Worm (Caenorhabditis elegans): ENCODE data around the gene madf-3.

Gene madf-3

DNA sequence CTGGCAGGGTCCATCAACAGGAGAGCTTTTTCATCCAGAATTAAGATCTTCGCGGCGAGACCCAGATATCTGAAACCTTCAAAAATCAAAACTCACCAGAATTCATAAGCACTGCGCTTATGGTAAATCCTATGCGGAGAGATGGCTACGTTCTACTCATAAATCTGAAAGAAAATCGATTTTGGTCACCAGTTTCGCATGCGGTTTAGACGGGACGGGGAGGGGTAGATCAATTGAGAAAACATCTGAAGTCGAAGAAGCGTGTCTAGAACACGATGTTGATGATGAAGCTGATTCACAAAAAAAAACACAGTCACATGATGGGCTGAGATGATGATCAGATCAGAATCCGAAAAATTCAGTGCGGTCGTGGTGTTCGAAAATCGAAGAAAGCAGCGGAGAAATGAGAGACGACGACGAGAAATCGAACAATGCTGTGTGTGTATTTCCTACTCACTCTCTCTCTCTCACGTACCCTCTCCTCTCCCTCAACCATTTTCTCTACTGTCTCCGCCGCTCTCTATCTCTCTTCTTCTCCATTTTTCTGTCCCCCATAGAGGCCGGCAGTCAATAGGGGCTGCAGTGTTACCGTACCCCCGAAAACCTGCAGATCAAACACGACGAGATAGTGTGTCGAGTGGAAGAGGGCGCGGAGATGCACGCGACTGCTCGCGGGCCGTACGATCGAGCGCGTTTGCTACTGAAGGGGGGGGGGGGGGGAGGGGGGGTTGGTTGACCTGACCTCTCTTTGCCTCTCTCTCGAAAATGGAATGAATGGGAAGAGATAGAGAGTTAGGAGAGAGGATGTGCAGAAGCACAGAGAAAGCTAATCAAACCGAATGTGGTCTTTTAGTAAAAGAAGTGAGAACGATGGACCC is 42.0 kb downstream of the madf-3 start, which contains the start of gene ntl-2:
TSS of gene ntl-2 (minus strand) at position 171 of the 878 bp plus-strand sequence.
- peak; percentile 70 for TF ChIP-seq ceh-82 (tag; optimal IDR thresholded peaks at IDR 0.05)
- no peak for TF ChIP-seq unc-39 (tag; optimal IDR thresholded peaks at IDR 0.05)
- peak; percentile 77 for TF ChIP-seq fos-1 (tag; optimal IDR thresholded peaks at IDR 0.05)
- TF ChIP-seq lin-11 (tag; optimal IDR thresholded peaks at IDR 0.05) = peak; percentile 85
- TF ChIP-seq dmd-4 (tag; optimal IDR thresholded peaks at IDR 0.05) = no peak
- TF ChIP-seq peb-1 (tag; optimal IDR thresholded peaks at IDR 0.05) = no peak
- TF ChIP-seq nhr-237 (tag; optimal IDR thresholded peaks at IDR 0.05) = peak; percentile 18
- TF ChIP-seq sem-4 (tag; optimal IDR thresholded peaks at IDR 0.05) = peak; percentile 91
- TF ChIP-seq alr-1 (tag; optimal IDR thresholded peaks at IDR 0.05) = no peak
- TF ChIP-seq elt-3 (tag; optimal IDR thresholded peaks at IDR 0.05) = no peak
- peak; percentile 66 for TF ChIP-seq blmp-1 (tag; optimal IDR thresholded peaks at IDR 0.05; ENCODE audit: insufficient read depth)
- peak; percentile 67 for TF ChIP-seq snpc-4 (tag; optimal IDR thresholded peaks at IDR 0.05)
- peak; percentile 52 to 96 for TF ChIP-seq mdl-1 (tag; optimal IDR thresholded peaks at IDR 0.05)
- TF ChIP-seq lin-39 (tag; optimal IDR thresholded peaks at IDR 0.05) = no peak
- peak; percentile 95 for TF ChIP-seq lin-13 (GFP tag; optimal IDR thresholded peaks at IDR 0.05)
- no peak for TF ChIP-seq mbf-1 (tag; optimal IDR thresholded peaks at IDR 0.05)
- TF ChIP-seq nhr-77 (tag; optimal IDR thresholded peaks at IDR 0.05) = no peak
- TF ChIP-seq mab-5 (tag; optimal IDR thresholded peaks at IDR 0.05) = peak; percentile 89
- peak; percentile 98 to 99 for TF ChIP-seq lsy-2 (tag; optimal IDR thresholded peaks at IDR 0.05)
- peak; percentile 94 for TF ChIP-seq unc-55 (GFP tag; optimal IDR thresholded peaks at IDR 0.05)
- peak; percentile 88 for TF ChIP-seq nhr-21 (tag; optimal IDR thresholded peaks at IDR 0.05)
- TF ChIP-seq nhr-25 (tag; optimal IDR thresholded peaks at IDR 0.05) = peak; percentile 96
- TF ChIP-seq R02D3.7 (tag; optimal IDR thresholded peaks at IDR 0.05) = peak; percentile 12
- peak; percentile 89 for TF ChIP-seq gmeb-1 (tag; optimal IDR thresholded peaks at IDR 0.05)
- TF ChIP-seq nhr-6 (tag; optimal IDR thresholded peaks at IDR 0.05) = peak; percentile 85
- TF ChIP-seq skn-1 (tag; optimal IDR thresholded peaks at IDR 0.05) = peak; percentile 55
- TF ChIP-seq ztf-1 (GFP tag; conservative IDR thresholded peaks at IDR 0.05) = no peak
- TF ChIP-seq C34F6.9 (tag; optimal IDR thresholded peaks at IDR 0.05) = peak; percentile 96
- TF ChIP-seq ceh-16 (tag; optimal IDR thresholded peaks at IDR 0.05) = peak; percentile 72
- TF ChIP-seq elt-1 (tag; optimal IDR thresholded peaks at IDR 0.05) = no peak
- TF ChIP-seq unc-62 (GFP tag; optimal IDR thresholded peaks at IDR 0.05) = no peak
- TF ChIP-seq nhr-11 (tag; optimal IDR thresholded peaks at IDR 0.05) = no peak
- TF ChIP-seq nhr-23 (tag; optimal IDR thresholded peaks at IDR 0.05) = peak; percentile 59
- TF ChIP-seq nhr-129 (tag; optimal IDR thresholded peaks at IDR 0.05) = peak; percentile 96
- peak; percentile 86 for TF ChIP-seq crh-2 (tag; optimal IDR thresholded peaks at IDR 0.05)
- peak; percentile 84 for TF ChIP-seq sma-9 (GFP tag; optimal IDR thresholded peaks at IDR 0.05)
- no peak for TF ChIP-seq sma-9 (tag; optimal IDR thresholded peaks at IDR 0.05)
- no peak for TF ChIP-seq ztf-11 (tag; optimal IDR thresholded peaks at IDR 0.05)
- peak; percentile 89 for TF ChIP-seq egl-27 (tag; optimal IDR thresholded peaks at IDR 0.05)
- TF ChIP-seq ztf-4 (tag; optimal IDR thresholded peaks at IDR 0.05) = peak; percentile 94
- TF ChIP-seq F13H6.1 (tag; optimal IDR thresholded peaks at IDR 0.05) = peak; percentile 97
- TF ChIP-seq ZK546.5 (tag; optimal IDR thresholded peaks at IDR 0.05) = peak; percentile 97
- peak; percentile 94 for TF ChIP-seq zag-1 (tag; optimal IDR thresholded peaks at IDR 0.05)
- no peak for TF ChIP-seq nhr-10 (tag; optimal IDR thresholded peaks at IDR 0.05)
- TF ChIP-seq ama-1 (optimal IDR thresholded peaks at IDR 0.05) = no peak
- TF ChIP-seq Y55F3AM.14 (GFP tag; optimal IDR thresholded peaks at IDR 0.05) = peak; percentile 95
- no peak for TF ChIP-seq nhr-12 (tag; optimal IDR thresholded peaks at IDR 0.05)
- TF ChIP-seq aly-2 (tag; optimal IDR thresholded peaks at IDR 0.05) = no peak
- TF ChIP-seq sma-3 (GFP tag; optimal IDR thresholded peaks at IDR 0.05) = peak; percentile 92
